Fruit fly (Drosophila melanogaster): ENCODE measurements around the gene CG31948.

Gene CG31948

dm6 chr2L:2373818-2374746 is 42.4 kb downstream of the CG31948 start, which contains the start of the genes CG3609 and CG15390 (continued):
- TF ChIP-seq CG11294 (GFP tag; IDR thresholded peaks at IDR 0.05) (peak; percentile 58; the same call in 1 of the 2 replicates), CG8632 (GFP tag; optimal IDR thresholded peaks at IDR 0.05) (peak; percentile 54), Eip93F (GFP tag; optimal IDR thresholded peaks at IDR 0.05) (peak; percentile 76), OdsH (GFP tag; optimal IDR thresholded peaks at IDR 0.05) (peak; percentile 79), achi (GFP tag; optimal IDR thresholded peaks at IDR 0.05) (peak; percentile 78), CG34406 (GFP tag; optimal IDR thresholded peaks at IDR 0.05) (peak; percentile 30), Eip78C (GFP tag) (peak; percentile 92), CG1621 (tag; optimal IDR thresholded peaks at IDR 0.05) (peak; percentile 79), Lpt (GFP tag; optimal IDR thresholded peaks at IDR 0.05) (peak; percentile 66), Hr38 (GFP tag; optimal IDR thresholded peaks at IDR 0.05) (peak; percentile 76), topi (GFP tag; optimal IDR thresholded peaks at IDR 0.05) (peak; percentile 73), CG10669 (GFP tag; optimal IDR thresholded peaks at IDR 0.05) (peak; percentile 66), CG31627 (GFP tag; optimal IDR thresholded peaks at IDR 0.05) (peak; percentile 83), CG3032 (tag; optimal IDR thresholded peaks at IDR 0.05) (peak; percentile 41), dac (GFP tag; optimal IDR thresholded peaks at IDR 0.05) (peak; percentile 56), Ets21C (GFP tag; optimal IDR thresholded peaks at IDR 0.05) (peak; percentile 80), CG3919 (GFP tag; optimal IDR thresholded peaks at IDR 0.05) (peak; percentile 91), CG6854 (GFP tag; optimal IDR thresholded peaks at IDR 0.05) (peak; percentile 9), esn (GFP tag; optimal IDR thresholded peaks at IDR 0.05) (peak; percentile 86), net (GFP tag; optimal IDR thresholded peaks at IDR 0.05) (peak; percentile 83), Smox (GFP tag; optimal IDR thresholded peaks at IDR 0.05) (peak; percentile 80), Sox15 (GFP tag; optimal IDR thresholded peaks at IDR 0.05) (peak; percentile 14), CG7368 (GFP tag; optimal IDR thresholded peaks at IDR 0.05) (peak; percentile 60), cyc (GFP tag; optimal IDR thresholded peaks at IDR 0.05) (peak; percentile 83), CG32006 (GFP tag; optimal IDR thresholded peaks at IDR 0.05) (peak; percentile 57)

- TF ChIP-seq vri (GFP tag; optimal IDR thresholded peaks at IDR 0.05), result peak; percentile 29
- no peak for TF ChIP-seq fd59A (GFP tag; optimal IDR thresholded peaks at IDR 0.05)
Measured at dm6 chr2L:2372112-2372449, 44.4 kb downstream of the CG31948 start.

dm6 chr2L:2371406-2372111 is 45.0 kb downstream of the CG31948 start, which contains the start of gene CG3597:
TSS of gene CG3597 (minus strand) at chr2L:2371524.
- TF ChIP-seq svp (GFP tag) (peak; percentile 73), CG10669 (GFP tag; optimal IDR thresholded peaks at IDR 0.05) (no peak)

dm6 chr2L:2370352-2370751 is 46.2 kb downstream of the CG31948 start:
- TF ChIP-seq vri (GFP tag; optimal IDR thresholded peaks at IDR 0.05) (no peak), svp (GFP tag) (peak; percentile 98), pdm3 (GFP tag; optimal IDR thresholded peaks at IDR 0.05) (no peak), CG6163 (GFP tag; IDR thresholded peaks at IDR 0.05) (0 out of 3 replicates have a peak, but pooled peaks have one; percentile 13)

dm6 chr2L:2365655-2366214 is 50.8 kb downstream of the CG31948 start:
- TF ChIP-seq Hr39 (GFP tag; optimal IDR thresholded peaks at IDR 0.05) (peak; percentile 20), CG3032 (tag; optimal IDR thresholded peaks at IDR 0.05) (peak; percentile 6), Eip93F (GFP tag; optimal IDR thresholded peaks at IDR 0.05) (no peak), CG32006 (GFP tag; optimal IDR thresholded peaks at IDR 0.05) (peak; percentile 42), achi (GFP tag; optimal IDR thresholded peaks at IDR 0.05) (peak; percentile 47), Blimp-1 (GFP tag; optimal IDR thresholded peaks at IDR 0.05) (no peak), fd59A (GFP tag; optimal IDR thresholded peaks at IDR 0.05) (no peak), fkh (GFP tag; optimal IDR thresholded peaks at IDR 0.05) (no peak), vri (GFP tag; optimal IDR thresholded peaks at IDR 0.05) (no peak), Lpt (GFP tag; optimal IDR thresholded peaks at IDR 0.05) (no peak), CG10669 (GFP tag; optimal IDR thresholded peaks at IDR 0.05) (peak; percentile 42), CG34406 (GFP tag; optimal IDR thresholded peaks at IDR 0.05) (peak; percentile 5), eg (GFP tag; IDR thresholded peaks at IDR 0.05) (peak; percentile 35; the same call in 1 of the 3 replicates), topi (GFP tag; optimal IDR thresholded peaks at IDR 0.05) (peak; percentile 31), CG15336 (GFP tag; IDR thresholded peaks at IDR 0.05) (peak; percentile 34), CG11762 (GFP tag; optimal IDR thresholded peaks at IDR 0.05; ENCODE audit: insufficient read depth) (peak; percentile 16), OdsH (GFP tag; optimal IDR thresholded peaks at IDR 0.05) (peak; percentile 40), CG11294 (GFP tag; IDR thresholded peaks at IDR 0.05) (no peak), dac (GFP tag; optimal IDR thresholded peaks at IDR 0.05) (no peak), spab (GFP tag; optimal IDR thresholded peaks at IDR 0.05) (peak; percentile 39), CG4318 (GFP tag; optimal IDR thresholded peaks at IDR 0.05) (no peak), Smox (GFP tag; optimal IDR thresholded peaks at IDR 0.05) (peak; percentile 22), CG31627 (GFP tag; optimal IDR thresholded peaks at IDR 0.05) (peak; percentile 34)

Data from whole organism, prepupa.